Fruit fly (Drosophila melanogaster): ENCODE results near the gene CG15286.

CG15286 gene

DNA sequence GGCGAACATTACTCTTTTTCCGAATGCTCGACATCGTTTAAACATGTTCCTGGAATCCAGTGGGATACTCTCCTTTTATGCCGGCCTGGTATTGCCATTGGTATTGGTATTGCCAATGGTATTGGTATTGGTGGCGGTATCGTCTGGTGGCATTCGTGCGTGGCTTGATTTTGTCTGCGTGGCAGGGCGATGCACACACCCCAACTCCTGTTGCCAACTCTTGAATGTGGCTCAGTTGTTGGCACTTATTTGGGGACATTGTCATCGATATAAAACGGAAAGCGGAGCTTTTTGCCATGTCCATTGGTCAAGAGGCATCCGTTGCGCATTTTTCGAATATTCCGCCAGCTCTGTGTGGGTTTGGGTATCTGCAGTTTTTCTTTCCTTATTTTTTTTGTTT lies 43.8 kb downstream of the CG15286 start:
- no peak for TF ChIP-seq CG33017 (tag; optimal IDR thresholded peaks at IDR 0.05)
- TF ChIP-seq bab1 (GFP tag; optimal IDR thresholded peaks at IDR 0.05), result no peak
- TF ChIP-seq CG12768 (GFP tag; optimal IDR thresholded peaks at IDR 0.05), result no peak
- no peak for TF ChIP-seq cic (GFP tag; optimal IDR thresholded peaks at IDR 0.05)
- no peak for TF ChIP-seq CG14711 (tag; optimal IDR thresholded peaks at IDR 0.05)
- no peak for TF ChIP-seq cnc (optimal IDR thresholded peaks at IDR 0.05)
- TF ChIP-seq CG11617 (GFP tag; optimal IDR thresholded peaks at IDR 0.05), result no peak
- no peak for TF ChIP-seq Hr96 (GFP tag; optimal IDR thresholded peaks at IDR 0.05)
- TF ChIP-seq kay (GFP tag; ENCODE audit: borderline replicate concordance), result no peak
- no peak for TF ChIP-seq pad (GFP tag; optimal IDR thresholded peaks at IDR 0.05)
- no peak for TF ChIP-seq tj (GFP tag; optimal IDR thresholded peaks at IDR 0.05)
- TF ChIP-seq Mnt (GFP tag; optimal IDR thresholded peaks at IDR 0.05), result no peak
- no peak for TF ChIP-seq CG1620 (GFP tag; optimal IDR thresholded peaks at IDR 0.05)
- TF ChIP-seq CG7101 (tag; optimal IDR thresholded peaks at IDR 0.05), result no peak

DNA sequence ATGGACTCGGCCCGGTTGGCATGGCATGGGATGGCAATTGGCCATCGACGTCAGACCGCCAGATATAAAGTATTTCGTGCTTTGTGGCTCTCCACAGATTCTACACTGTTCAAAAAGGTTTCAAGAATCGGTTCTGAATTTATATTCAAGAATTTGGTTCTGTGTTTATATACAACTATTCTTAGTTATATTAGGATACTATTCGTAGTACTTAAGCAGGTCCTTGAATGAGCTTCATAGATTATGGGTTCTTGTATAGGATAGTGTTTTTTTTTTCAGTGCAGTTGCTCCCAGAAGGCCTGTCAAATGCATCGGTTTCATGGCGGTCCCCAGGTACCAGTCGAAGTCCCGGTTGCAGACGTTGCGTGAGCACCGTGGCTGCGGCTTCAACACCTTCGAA lies 48.5 kb downstream of the CG15286 start:
- TF ChIP-seq CG33017 (tag; optimal IDR thresholded peaks at IDR 0.05) (no peak), CG7101 (tag; optimal IDR thresholded peaks at IDR 0.05) (no peak), Hr96 (GFP tag; optimal IDR thresholded peaks at IDR 0.05) (no peak), CG5204 (GFP tag; optimal IDR thresholded peaks at IDR 0.05) (no peak), cic (GFP tag; optimal IDR thresholded peaks at IDR 0.05) (no peak), cnc (optimal IDR thresholded peaks at IDR 0.05) (no peak), pad (GFP tag; optimal IDR thresholded peaks at IDR 0.05) (no peak), CG11617 (GFP tag; optimal IDR thresholded peaks at IDR 0.05) (no peak), bab1 (GFP tag; optimal IDR thresholded peaks at IDR 0.05) (no peak), tj (GFP tag; optimal IDR thresholded peaks at IDR 0.05) (no peak), CG14711 (tag; optimal IDR thresholded peaks at IDR 0.05) (no peak), Mnt (GFP tag; optimal IDR thresholded peaks at IDR 0.05) (no peak), Crg-1 (GFP tag; optimal IDR thresholded peaks at IDR 0.05) (no peak), CG12768 (GFP tag; optimal IDR thresholded peaks at IDR 0.05) (no peak)

DNA sequence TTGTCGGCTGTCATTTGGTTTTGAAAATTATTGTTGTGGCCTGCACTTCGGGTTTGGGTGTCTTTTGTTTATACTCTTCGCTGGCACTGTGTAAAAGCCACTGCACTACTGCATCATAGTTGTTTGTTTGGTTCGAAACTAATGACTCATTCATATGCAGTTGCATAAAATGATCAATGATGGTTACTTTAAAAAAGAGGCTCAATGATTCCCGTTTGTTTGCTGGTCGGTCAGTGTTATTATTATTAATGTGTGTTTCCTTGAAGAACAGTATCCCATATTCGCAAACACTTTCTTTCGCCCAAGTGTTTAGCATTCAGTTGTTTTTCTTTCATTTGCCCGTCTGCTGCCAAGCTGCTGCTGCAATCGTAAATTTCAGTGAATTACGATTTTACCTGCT lies 50.4 kb downstream of the CG15286 start:
- TF ChIP-seq CG11617 (GFP tag; optimal IDR thresholded peaks at IDR 0.05) (no peak), CG5204 (GFP tag; optimal IDR thresholded peaks at IDR 0.05) (no peak), CG12768 (GFP tag; optimal IDR thresholded peaks at IDR 0.05) (no peak), Crg-1 (GFP tag; optimal IDR thresholded peaks at IDR 0.05) (no peak), CG7101 (tag; optimal IDR thresholded peaks at IDR 0.05) (no peak), CG33017 (tag; optimal IDR thresholded peaks at IDR 0.05) (no peak), cnc (optimal IDR thresholded peaks at IDR 0.05) (no peak), Hr96 (GFP tag; optimal IDR thresholded peaks at IDR 0.05) (no peak), tj (GFP tag; optimal IDR thresholded peaks at IDR 0.05) (no peak), toe (GFP tag; optimal IDR thresholded peaks at IDR 0.05) (no peak), Mnt (GFP tag; optimal IDR thresholded peaks at IDR 0.05) (no peak), pad (GFP tag; optimal IDR thresholded peaks at IDR 0.05) (no peak), Clk (GFP tag; optimal IDR thresholded peaks at IDR 0.05) (no peak), CG1620 (GFP tag; optimal IDR thresholded peaks at IDR 0.05) (no peak), kay (GFP tag; ENCODE audit: borderline replicate concordance) (no peak), CG7045 (GFP tag; optimal IDR thresholded peaks at IDR 0.05) (no peak), cic (GFP tag; optimal IDR thresholded peaks at IDR 0.05) (no peak), ovo (GFP tag; optimal IDR thresholded peaks at IDR 0.05) (no peak), CG14711 (tag; optimal IDR thresholded peaks at IDR 0.05) (no peak), bab1 (GFP tag; optimal IDR thresholded peaks at IDR 0.05) (no peak)
